Fruit fly (Drosophila melanogaster): Measurements from ENCODE around the gene RpL34a.

The RpL34a gene

dm6 chr3R:26014262-26014833 is 44.7 kb downstream of the RpL34a start, which contains the start of gene Kaz-m1 (continued):
- TF ChIP-seq CG17802 (tag; optimal IDR thresholded peaks at IDR 0.05) (no peak), oc (tag; optimal IDR thresholded peaks at IDR 0.05) (peak; percentile 17), CG3407 (GFP tag; optimal IDR thresholded peaks at IDR 0.05) (peak; percentile 14), so (GFP tag; IDR thresholded peaks at IDR 0.05) (no peak), run (tag; optimal IDR thresholded peaks at IDR 0.05) (no peak), hb (GFP tag; IDR thresholded peaks at IDR 0.05; ENCODE audit: partially characterized antibody) (no peak), Tbp (GFP tag; optimal IDR thresholded peaks at IDR 0.05) (no peak), sna (GFP tag; IDR thresholded peaks at IDR 0.05; ENCODE audit: partially characterized antibody) (no peak), CG12236 (GFP tag; optimal IDR thresholded peaks at IDR 0.05) (no peak), Nf-YC (tag; optimal IDR thresholded peaks at IDR 0.05) (peak; percentile 32), onecut (GFP tag; IDR thresholded peaks at IDR 0.05) (no peak), CG16863 (GFP tag; optimal IDR thresholded peaks at IDR 0.05) (no peak), lbe (GFP tag; optimal IDR thresholded peaks at IDR 0.05) (no peak), CG6765 (GFP tag; optimal IDR thresholded peaks at IDR 0.05) (peak; percentile 1), sug (tag; optimal IDR thresholded peaks at IDR 0.05) (peak; percentile 57), ind (GFP tag; optimal IDR thresholded peaks at IDR 0.05) (peak; percentile 9), lab (GFP tag; optimal IDR thresholded peaks at IDR 0.05) (peak; percentile 43), vvl (GFP tag; IDR thresholded peaks at IDR 0.05) (peak; percentile 53; the same call in 1 of the 2 replicates), MTF-1 (GFP tag; optimal IDR thresholded peaks at IDR 0.05; ENCODE audit: borderline replicate concordance) (no peak), CG4328 (GFP tag; optimal IDR thresholded peaks at IDR 0.05) (no peak), odd (GFP tag; optimal IDR thresholded peaks at IDR 0.05) (peak; percentile 7), CG11085 (GFP tag; IDR thresholded peaks at IDR 0.05) (no peak), Lim3 (GFP tag; IDR thresholded peaks at IDR 0.05) (no peak), Vsx1 (GFP tag; optimal IDR thresholded peaks at IDR 0.05) (no peak), CG18476 (GFP tag; optimal IDR thresholded peaks at IDR 0.05) (no peak), gsb (GFP tag; IDR thresholded peaks at IDR 0.05) (no peak), Fer1 (GFP tag; optimal IDR thresholded peaks at IDR 0.05) (peak; percentile 29), BEAF-32 (GFP tag; optimal IDR thresholded peaks at IDR 0.05) (no peak), lmd (GFP tag; IDR thresholded peaks at IDR 0.05) (no peak), ac (GFP tag; optimal IDR thresholded peaks at IDR 0.05) (no peak), CG31365 (tag; optimal IDR thresholded peaks at IDR 0.05) (no peak), fd102C (GFP tag; optimal IDR thresholded peaks at IDR 0.05) (no peak), Scr (GFP tag; IDR thresholded peaks at IDR 0.05; ENCODE audit: partially characterized antibody) (no peak), dimm (GFP tag; IDR thresholded peaks at IDR 0.05) (no peak), Sox102F (GFP tag; optimal IDR thresholded peaks at IDR 0.05) (peak; percentile 63), Aef1 (GFP tag; IDR thresholded peaks at IDR 0.05) (no peak), bcd (GFP tag; optimal IDR thresholded peaks at IDR 0.05) (peak; percentile 29), CG10543 (GFP tag; optimal IDR thresholded peaks at IDR 0.05) (no peak), schlank (tag; optimal IDR thresholded peaks at IDR 0.05) (no peak), her (GFP tag; optimal IDR thresholded peaks at IDR 0.05) (no peak), CG6689 (GFP tag; IDR thresholded peaks at IDR 0.05) (0 out of 2 replicates have a peak, but pooled peaks have one; percentile 37), CG3847 (GFP tag; IDR thresholded peaks at IDR 0.05) (no peak), slou (GFP tag; optimal IDR thresholded peaks at IDR 0.05) (no peak), CG13424 (tag; optimal IDR thresholded peaks at IDR 0.05) (peak; percentile 61), crol (GFP tag; IDR thresholded peaks at IDR 0.05) (no peak), dysf (GFP tag; IDR thresholded peaks at IDR 0.05) (no peak; the same call in 2 of the 3 replicates), CG13296 (GFP tag; optimal IDR thresholded peaks at IDR 0.05) (peak; percentile 12), CG4854 (GFP tag; optimal IDR thresholded peaks at IDR 0.05) (no peak), kah (GFP tag; optimal IDR thresholded peaks at IDR 0.05) (peak; percentile 18), tna (GFP tag; IDR thresholded peaks at IDR 0.05; ENCODE audit: partially characterized antibody) (no peak)
